Worm (Caenorhabditis elegans) whole organism, L1 larva: Measurements from ENCODE around the gene C50E3.9.

ENCODE experiments used
- C04F5.9 ChIP-seq: sonication (generic microtip); optimal IDR thresholded peaks from 2 replicates; lab custom pipeline; 2016; ENCODE audit warnings: missing genetic modification characterization, missing compliant biosample characterization
- C34B4.2 ChIP-seq: sonication (generic microtip); optimal IDR thresholded peaks from 2 replicates; lab custom pipeline; 2017; ENCODE audit warnings: mild to moderate bottlenecking, missing genetic modification characterization, missing compliant biosample characterization
- Y116A8C.19 ChIP-seq: sonication (generic microtip); optimal IDR thresholded peaks from 2 replicates; lab custom pipeline; 2016; ENCODE audit warnings: missing compliant biosample characterization, missing genetic modification characterization, borderline replicate concordance
- aha-1 ChIP-seq: fragments of 150-350 bp; optimal IDR thresholded peaks from 2 replicates; lab custom pipeline; 2014; ENCODE audit warnings: missing biosample characterization, missing genetic modification characterization
- alr-1 ChIP-seq: fragments of 200-800 bp; sonication (Bioruptor generic); optimal IDR thresholded peaks from 2 replicates; lab custom pipeline; 2018; ENCODE audit warnings: borderline replicate concordance, mild to moderate bottlenecking, missing genetic modification characterization, missing compliant biosample characterization
- ama-1 ChIP-seq: fragments of 150-350 bp; optimal IDR thresholded peaks from 2 replicates; lab custom pipeline; 2014
- blmp-1 ChIP-seq: fragments of 150-350 bp; optimal IDR thresholded peaks from 2 replicates; lab custom pipeline; 2014; ENCODE audit warnings: missing biosample characterization, missing genetic modification characterization
- ceh-63 ChIP-seq: fragments of 200-800 bp; sonication (Bioruptor generic); optimal IDR thresholded peaks from 2 replicates; lab custom pipeline; 2018; ENCODE audit warnings: mild to moderate bottlenecking, missing genetic modification characterization, missing compliant biosample characterization
- ceh-8 ChIP-seq: fragments of 200-800 bp; sonication (Bioruptor generic); optimal IDR thresholded peaks from 2 replicates; lab custom pipeline; 2018; ENCODE audit warnings: mild to moderate bottlenecking, missing genetic modification characterization, moderate library complexity, missing compliant biosample characterization
- ceh-82 ChIP-seq, 3 experiments: fragments of 150-350 bp in 1 of 3; sonication (generic microtip) in 2 of 3; optimal IDR thresholded peaks; 2 replicates each; lab custom pipeline; 2014 to 2017; ENCODE audit warnings: missing biosample characterization in 3 of 3, missing genetic modification characterization in 3 of 3
- dpl-1 ChIP-seq, 3 experiments: fragments of 150-350 bp in 2 of 3; sonication (generic microtip) in 1 of 3; optimal IDR thresholded peaks; 2 replicates each; lab custom pipeline; 2014 to 2017; ENCODE audit warnings: missing biosample characterization in 3 of 3, missing genetic modification characterization in 3 of 3, missing genetic modification reagents in 3 of 3
- elt-2 ChIP-seq: sonication (generic microtip); optimal IDR thresholded peaks from 2 replicates; lab custom pipeline; 2016; ENCODE audit warnings: missing genetic modification characterization, mild to moderate bottlenecking, inconsistent platforms, missing compliant biosample characterization, missing genetic modification reagents
- fkh-10 ChIP-seq: sonication (generic microtip); optimal IDR thresholded peaks from 2 replicates; lab custom pipeline; 2017; ENCODE audit warnings: missing biosample characterization, missing genetic modification reagents, missing genetic modification characterization
- fkh-4 ChIP-seq: sonication (generic microtip); optimal IDR thresholded peaks from 2 replicates; lab custom pipeline; 2016; ENCODE audit warnings: missing compliant biosample characterization, missing genetic modification characterization, borderline replicate concordance
- fkh-8 ChIP-seq: sonication (generic microtip); optimal IDR thresholded peaks from 2 replicates; lab custom pipeline; 2016; ENCODE audit warnings: mild to moderate bottlenecking, missing genetic modification characterization, missing compliant biosample characterization
- fos-1 ChIP-seq: fragments of 150-350 bp; optimal IDR thresholded peaks from 2 replicates; lab custom pipeline; 2014; ENCODE audit warnings: missing biosample characterization, missing genetic modification characterization
- hlh-4 ChIP-seq: sonication (generic microtip); optimal IDR thresholded peaks from 2 replicates; lab custom pipeline; 2016; ENCODE audit warnings: mild to moderate bottlenecking, missing genetic modification characterization, missing compliant biosample characterization
- irx-1 ChIP-seq: sonication (generic microtip); optimal IDR thresholded peaks from 2 replicates; lab custom pipeline; 2016; ENCODE audit warnings: missing genetic modification characterization, missing compliant biosample characterization
- isw-1 ChIP-seq: fragments of 200-800 bp; sonication (Bioruptor generic); IDR thresholded peaks from 2 replicates; pipeline ENCODE4 v1.3.6; 2022; ENCODE audit warnings: missing genetic modification characterization, missing compliant biosample characterization
- lin-13 ChIP-seq: fragments of 150-350 bp; optimal IDR thresholded peaks from 2 replicates; lab custom pipeline; 2014; ENCODE audit warnings: missing biosample characterization, missing genetic modification reagents, missing genetic modification characterization
- lin-14 ChIP-seq: fragments of 200-800 bp; sonication (Bioruptor generic); optimal IDR thresholded peaks from 2 replicates; lab custom pipeline; 2018; ENCODE audit warnings: mild to moderate bottlenecking, missing genetic modification characterization, moderate library complexity, missing compliant biosample characterization
- mef-2 ChIP-seq: fragments of 150-350 bp; optimal IDR thresholded peaks from 2 replicates; lab custom pipeline; 2014; ENCODE audit warnings: missing biosample characterization, missing genetic modification characterization
- mep-1 ChIP-seq: fragments of 150-350 bp; optimal IDR thresholded peaks from 2 replicates; lab custom pipeline; 2014; ENCODE audit warnings: missing biosample characterization, missing genetic modification characterization
- nhr-11 ChIP-seq: fragments of 150-350 bp; optimal IDR thresholded peaks from 2 replicates; lab custom pipeline; 2014; ENCODE audit warnings: missing biosample characterization, missing genetic modification characterization
- nhr-12 ChIP-seq: sonication (generic microtip); optimal IDR thresholded peaks from 2 replicates; lab custom pipeline; 2017; ENCODE audit warnings: missing biosample characterization, missing genetic modification characterization
- nhr-19 ChIP-seq: fragments of 200-800 bp; sonication (Bioruptor generic); conservative IDR thresholded peaks from 2 replicates; pipeline ENCODE4 v1.3.6; 2022; ENCODE audit warnings: missing genetic modification characterization, missing compliant biosample characterization
- nhr-20 ChIP-seq: sonication (generic microtip); optimal IDR thresholded peaks from 2 replicates; lab custom pipeline; 2016; ENCODE audit warnings: mild to moderate bottlenecking, missing genetic modification characterization, missing compliant biosample characterization
- nhr-47 ChIP-seq: sonication (generic microtip); optimal IDR thresholded peaks from 2 replicates; lab custom pipeline; 2016; ENCODE audit warnings: mild to moderate bottlenecking, missing genetic modification characterization, moderate library complexity, missing compliant biosample characterization
- nhr-71 ChIP-seq: sonication (generic microtip); optimal IDR thresholded peaks from 2 replicates; lab custom pipeline; 2016; ENCODE audit warnings: mild to moderate bottlenecking, missing genetic modification characterization, moderate library complexity, missing compliant biosample characterization
- nhr-76 ChIP-seq: sonication (generic microtip); optimal IDR thresholded peaks from 2 replicates; lab custom pipeline; 2017; ENCODE audit warnings: missing biosample characterization, missing genetic modification characterization
- nhr-85 ChIP-seq: sonication (generic microtip); peaks from one replicate; lab custom pipeline; 2016; ENCODE audit warnings: missing genetic modification characterization, inconsistent platforms, missing compliant biosample characterization
- pag-3 ChIP-seq: sonication (generic microtip); optimal IDR thresholded peaks from 2 replicates; lab custom pipeline; 2017; ENCODE audit warnings: missing genetic modification characterization, mild to moderate bottlenecking, missing compliant biosample characterization, antibody characterized with exemption, borderline replicate concordance; ENCODE audit not compliant: insufficient read depth
- pqm-1 ChIP-seq: sonication (generic microtip); optimal IDR thresholded peaks from 3 replicates; lab custom pipeline; 2017; ENCODE audit warnings: missing biosample characterization, missing genetic modification characterization
- rnt-1 ChIP-seq: sonication (generic microtip); optimal IDR thresholded peaks from 2 replicates; lab custom pipeline; 2016; ENCODE audit warnings: mild to moderate bottlenecking, missing genetic modification characterization, moderate library complexity, missing compliant biosample characterization
- skn-1 ChIP-seq: fragments of 150-350 bp; optimal IDR thresholded peaks from 2 replicates; lab custom pipeline; 2014; ENCODE audit warnings: missing biosample characterization, missing genetic modification characterization
- snpc-4 ChIP-seq: fragments of 150-350 bp; optimal IDR thresholded peaks from 2 replicates; lab custom pipeline; 2014; ENCODE audit warnings: missing biosample characterization, missing genetic modification characterization
- snu-23 ChIP-seq: sonication (generic microtip); optimal IDR thresholded peaks from 2 replicates; lab custom pipeline; 2016; ENCODE audit warnings: missing genetic modification characterization, missing compliant biosample characterization
- sox-4 ChIP-seq: sonication (generic microtip); optimal IDR thresholded peaks from 2 replicates; lab custom pipeline; 2016; ENCODE audit warnings: missing genetic modification characterization, missing compliant biosample characterization
- sptf-1 ChIP-seq: fragments of 150-350 bp; optimal IDR thresholded peaks from 2 replicates; lab custom pipeline; 2014; ENCODE audit warnings: missing biosample characterization, missing genetic modification characterization
- sup-37 ChIP-seq: fragments of 200-800 bp; sonication (Bioruptor generic); optimal IDR thresholded peaks from 2 replicates; lab custom pipeline; 2018; ENCODE audit warnings: mild to moderate bottlenecking, missing genetic modification characterization, missing compliant biosample characterization
- tbx-2 ChIP-seq: sonication (generic microtip); optimal IDR thresholded peaks from 2 replicates; lab custom pipeline; 2016; ENCODE audit warnings: missing genetic modification characterization, missing compliant biosample characterization
- tlp-1 ChIP-seq: fragments of 150-350 bp; optimal IDR thresholded peaks from 2 replicates; lab custom pipeline; 2014; ENCODE audit warnings: missing biosample characterization, missing genetic modification characterization
- unc-30 ChIP-seq: sonication (generic microtip); optimal IDR thresholded peaks from 2 replicates; lab custom pipeline; 2017; ENCODE audit warnings: missing biosample characterization, missing genetic modification characterization
- unc-98 ChIP-seq: fragments of 200-800 bp; sonication (Bioruptor generic); IDR thresholded peaks from 2 replicates; pipeline ENCODE4 v1.3.6; 2022; ENCODE audit warnings: missing genetic modification characterization, missing compliant biosample characterization
- vab-15 ChIP-seq: sonication (generic microtip); optimal IDR thresholded peaks from 2 replicates; lab custom pipeline; 2017; ENCODE audit warnings: missing genotype, mild to moderate bottlenecking, missing genetic modification characterization, missing compliant biosample characterization
- zag-1 ChIP-seq: fragments of 150-350 bp; optimal IDR thresholded peaks from 2 replicates; lab custom pipeline; 2014; ENCODE audit warnings: missing biosample characterization, missing genetic modification characterization

C50E3.9 gene

DNA sequence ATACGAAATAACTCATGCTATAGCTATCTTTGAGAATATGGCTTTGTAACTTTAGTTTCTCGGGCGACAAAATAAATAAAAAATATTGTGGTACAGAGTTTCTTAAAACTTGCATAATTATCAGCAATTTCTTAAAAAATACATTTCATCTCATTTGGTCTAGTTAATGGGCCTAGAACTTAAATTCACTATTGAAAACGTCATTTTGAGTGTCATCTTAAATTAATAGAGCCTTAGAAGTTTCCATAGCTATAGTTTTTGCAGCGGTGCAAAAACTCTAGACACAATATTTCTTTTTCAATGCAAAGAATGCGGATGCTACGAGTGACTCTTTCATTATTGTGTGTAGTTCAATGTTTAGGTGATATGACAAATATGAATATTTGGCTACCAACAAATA, 12.0 kb upstream of the C50E3.9 start, which contains the start of gene clec-215:
Gene clec-215, plus strand, starts transcription at position 301 of the 400 bp plus-strand sequence.
- no peak for TF ChIP-seq sup-37 (GFP tag; lab: Kevin White, UChicago)
- no peak for TF ChIP-seq pag-3
- no peak for TF ChIP-seq C34B4.2 (tag; lab: Kevin White, UChicago)
- TF ChIP-seq nhr-20 (tag; lab: Kevin White, UChicago): no peak
- TF ChIP-seq tbx-2 (tag; lab: Kevin White, UChicago): no peak
- TF ChIP-seq snpc-4 (tag; lab: Kevin White, UChicago): no peak
- no peak for TF ChIP-seq fkh-10
- no peak for TF ChIP-seq lin-14 (GFP tag; lab: Kevin White, UChicago)
- TF ChIP-seq tlp-1 (tag; lab: Kevin White, UChicago): no peak
- no peak for TF ChIP-seq vab-15 (tag; lab: Kevin White, UChicago)
- no peak for TF ChIP-seq ceh-82 (tag; optimal IDR thresholded peaks at IDR 0.05; lab: Kevin White, UChicago)
- TF ChIP-seq nhr-47: no peak

DNA sequence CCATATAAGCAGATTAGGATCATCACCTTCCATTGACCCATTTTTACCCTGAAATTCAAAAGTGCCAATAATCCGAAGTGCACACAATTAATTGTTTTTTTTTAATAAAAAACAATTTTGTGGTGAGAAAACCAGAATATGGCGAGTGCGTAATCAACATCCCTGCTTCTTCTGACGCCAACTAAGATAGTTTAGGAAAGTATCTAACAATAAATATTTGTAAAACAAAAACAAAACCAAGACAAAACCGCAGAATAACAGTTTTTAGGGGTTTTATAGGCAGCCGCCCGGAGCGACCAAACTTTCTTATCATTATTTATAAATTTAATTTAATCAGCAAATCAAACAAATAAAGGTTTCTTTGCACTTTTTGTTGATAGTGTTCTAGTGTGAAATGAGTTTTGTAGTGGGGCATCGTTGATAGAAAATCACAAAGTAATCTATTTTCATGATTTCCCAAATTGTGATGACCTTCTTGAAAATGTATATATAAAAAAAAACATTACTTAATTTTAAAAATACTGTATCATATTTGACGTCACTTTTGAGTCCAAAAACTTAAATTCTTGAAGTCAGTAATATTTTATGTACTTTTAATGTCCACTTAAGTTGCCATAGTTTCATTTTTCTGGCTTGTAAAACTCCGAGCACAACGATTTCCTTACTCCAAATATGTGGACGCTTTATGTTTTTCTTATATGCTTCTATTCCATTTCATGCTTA, 9.8 kb upstream of the C50E3.9 start, which contains the start of the genes folt-3 and clec-214:
Gene folt-3, minus strand, starts transcription at position 51 of the 723 bp plus-strand sequence.
Gene clec-214, plus strand, starts transcription at position 673 of the 723 bp plus-strand sequence.
- TF ChIP-seq nhr-76 (tag; lab: Kevin White, UChicago) (no peak), elt-2 (tag; lab: Kevin White, UChicago) (peak; percentile 32), ceh-8 (GFP tag; lab: Kevin White, UChicago) (no peak), ceh-82 (tag; optimal IDR thresholded peaks at IDR 0.05; lab: Kevin White, UChicago) (no peak), nhr-71 (tag; lab: Kevin White, UChicago) (no peak), unc-98 (GFP tag; lab: Robert Waterston, UW) (no peak), fkh-10 (no peak), fkh-4 (no peak)
- TF ChIP-seq, all 84 proteins: peak for 1

DNA sequence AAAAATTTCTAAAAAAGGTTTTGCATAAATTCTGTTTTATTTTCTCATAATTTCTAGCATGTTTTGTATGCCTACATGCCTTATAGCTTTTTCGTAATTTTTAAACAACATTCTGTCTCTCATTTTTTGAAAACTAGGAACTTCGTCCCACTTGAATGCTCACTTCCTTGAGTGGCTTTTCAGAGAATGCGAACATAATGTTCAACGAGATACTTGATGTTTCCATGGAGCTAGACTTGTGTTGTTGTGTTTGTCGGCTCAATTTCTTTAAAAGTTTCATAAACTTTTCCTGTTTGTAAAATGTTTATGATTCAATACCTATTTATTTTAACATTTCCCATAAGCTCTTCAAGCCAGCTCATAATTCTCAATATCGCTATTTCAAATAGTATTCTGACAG, 4.8 kb upstream of the C50E3.9 start, which contains the start of gene clec-213:
Gene clec-213, plus strand, starts transcription at position 301 of the 400 bp plus-strand sequence.
- TF ChIP-seq snpc-4 (tag; lab: Kevin White, UChicago) (no peak), aha-1 (tag; lab: Kevin White, UChicago) (no peak), sup-37 (GFP tag; lab: Kevin White, UChicago) (no peak), tbx-2 (tag; lab: Kevin White, UChicago) (no peak), blmp-1 (tag; lab: Kevin White, UChicago) (no peak), irx-1 (tag; lab: Kevin White, UChicago) (no peak), rnt-1 (tag; lab: Kevin White, UChicago) (no peak), pag-3 (no peak), pqm-1 (tag; lab: Kevin White, UChicago) (no peak), nhr-19 (GFP tag; lab: Robert Waterston, UW) (no peak), zag-1 (tag; lab: Kevin White, UChicago) (no peak), fkh-8 (tag; lab: Kevin White, UChicago) (no peak), C04F5.9 (tag; lab: Kevin White, UChicago) (no peak), tlp-1 (tag; lab: Kevin White, UChicago) (no peak), skn-1 (tag; lab: Kevin White, UChicago) (no peak)

DNA sequence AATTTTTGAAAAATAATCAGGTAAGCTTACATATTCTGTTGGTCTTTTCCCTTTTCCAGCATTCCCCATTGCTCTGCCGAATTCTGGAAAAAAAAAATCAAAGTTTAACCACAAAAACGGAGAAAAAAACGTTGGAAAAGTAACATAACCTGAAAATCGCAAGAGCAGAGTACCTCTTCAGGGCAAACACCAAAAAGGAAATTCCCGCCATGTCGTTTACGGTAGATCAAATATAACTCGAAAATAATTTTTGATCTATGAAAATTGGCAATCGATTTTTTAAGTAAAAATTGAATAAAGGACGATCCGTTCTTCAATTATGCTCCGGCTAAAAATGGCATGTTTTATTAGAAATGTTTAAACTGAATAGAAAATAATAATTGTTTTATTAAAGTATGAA, 3.4 kb upstream of the C50E3.9 start, which contains the start of gene C50E3.11:
Gene C50E3.11, minus strand, starts transcription at position 83 of the 400 bp plus-strand sequence.
- TF ChIP-seq fos-1 (tag; lab: Kevin White, UChicago): no peak
- no peak for TF ChIP-seq nhr-76 (tag; lab: Kevin White, UChicago)
- no peak for TF ChIP-seq ama-1
- TF ChIP-seq hlh-4 (tag; lab: Kevin White, UChicago): no peak
- TF ChIP-seq snu-23: no peak
- no peak for TF ChIP-seq Y116A8C.19 (tag; lab: Kevin White, UChicago)
- TF ChIP-seq mef-2: no peak
- TF ChIP-seq lin-13 (GFP tag; lab: Kevin White, UChicago): no peak
- no peak for TF ChIP-seq nhr-12
- TF ChIP-seq alr-1: no peak
- no peak for TF ChIP-seq ceh-63 (GFP tag; lab: Kevin White, UChicago)
- TF ChIP-seq nhr-85 (tag; lab: Kevin White, UChicago): no peak
- TF ChIP-seq sptf-1 (tag; lab: Kevin White, UChicago): no peak
- TF ChIP-seq sox-4: no peak
- no peak for TF ChIP-seq unc-30 (tag; lab: Kevin White, UChicago)
- no peak for TF ChIP-seq mep-1
- TF ChIP-seq dpl-1 (GFP tag; optimal IDR thresholded peaks at IDR 0.05; lab: Kevin White, UChicago): no peak
- no peak for TF ChIP-seq nhr-11
- TF ChIP-seq isw-1 (GFP tag; lab: Robert Waterston, UW): no peak
- no peak for TF ChIP-seq nhr-71 (tag; lab: Kevin White, UChicago)
